Worm (Caenorhabditis elegans) whole organism, L4 larva: Measurements from ENCODE around the gene spp-20.

Experiments used
- F10B5.3 ChIP-seq: sonication (generic microtip); optimal IDR thresholded peaks from 2 replicates; lab custom pipeline; 2016; ENCODE audit warnings: mild to moderate bottlenecking, missing genetic modification characterization, missing compliant biosample characterization
- F44E2.7 ChIP-seq: fragments of 200-800 bp; sonication (Bioruptor generic); IDR thresholded peaks from 2 replicates; pipeline ENCODE4 v2.1.2; 2022; ENCODE audit warnings: missing genetic modification characterization, missing compliant biosample characterization
- Y48G9A.11 ChIP-seq: fragments of 200-800 bp; sonication (Bioruptor generic); IDR thresholded peaks from 2 replicates; pipeline ENCODE4 v1.3.6; 2022; ENCODE audit warnings: missing genetic modification reagents, missing genetic modification characterization, missing compliant biosample characterization
- Y5F2A.4 ChIP-seq: fragments of 200-800 bp; sonication (Bioruptor generic); optimal IDR thresholded peaks from 2 replicates; lab custom pipeline; 2018; ENCODE audit warnings: mild to moderate bottlenecking, missing genetic modification characterization, missing compliant biosample characterization
- Y75B8A.6 ChIP-seq: fragments of 200-800 bp; sonication (Bioruptor generic); IDR thresholded peaks from 2 replicates; pipeline ENCODE4 v1.3.6; 2022; ENCODE audit warnings: missing genetic modification reagents, missing genetic modification characterization, missing compliant biosample characterization
- ZK337.2 ChIP-seq: fragments of 200-800 bp; sonication (Bioruptor generic); IDR thresholded peaks from 2 replicates; pipeline ENCODE4 v1.3.6; 2022; ENCODE audit warnings: missing genetic modification reagents, missing genetic modification characterization, missing compliant biosample characterization
- aha-1 ChIP-seq: fragments of 150-350 bp; peaks from one replicate; lab custom pipeline; 2014; ENCODE audit warnings: missing biosample characterization, missing genetic modification characterization
- ceh-20 ChIP-seq: fragments of 200-800 bp; sonication (Bioruptor generic); IDR thresholded peaks from 2 replicates; pipeline ENCODE4 v1.3.6; 2022; ENCODE audit warnings: missing genetic modification reagents, missing genetic modification characterization, missing compliant biosample characterization
- ceh-62 ChIP-seq: sonication (generic microtip); optimal IDR thresholded peaks from 2 replicates; lab custom pipeline; 2017; ENCODE audit warnings: missing biosample characterization, missing genetic modification characterization
- cey-2 ChIP-seq: sonication (generic microtip); optimal IDR thresholded peaks from 3 replicates; lab custom pipeline; 2017; ENCODE audit warnings: missing genetic modification characterization, mild to moderate bottlenecking, missing compliant biosample characterization, antibody characterized with exemption, borderline replicate concordance; ENCODE audit not compliant: insufficient read depth
- ctbp-1 ChIP-seq: fragments of 200-800 bp; sonication (Bioruptor generic); IDR thresholded peaks from 2 replicates; pipeline ENCODE4 v1.3.6; 2022; ENCODE audit warnings: missing genetic modification reagents, missing genetic modification characterization, missing compliant biosample characterization
- daf-16 ChIP-seq, 3 experiments: sonication (generic microtip); optimal IDR thresholded peaks; 2 replicates each; lab custom pipeline; 2016 to 2017; ENCODE audit warnings: missing genetic modification characterization in 3 of 3, missing genetic modification reagents in 3 of 3, mild to moderate bottlenecking in 2 of 3, missing compliant biosample characterization in 2 of 3, missing biosample characterization in 1 of 3, moderate library complexity in 1 of 3
- daf-8 ChIP-seq: fragments of 200-800 bp; sonication (Bioruptor generic); IDR thresholded peaks from 2 replicates; pipeline ENCODE4 v1.3.6; 2022; ENCODE audit warnings: missing genetic modification characterization, missing compliant biosample characterization
- dmd-6 ChIP-seq: fragments of 200-800 bp; sonication (Bioruptor generic); IDR thresholded peaks from 2 replicates; pipeline ENCODE4 v1.3.6; 2022; ENCODE audit warnings: missing genetic modification reagents, missing genetic modification characterization, missing compliant biosample characterization
- dve-1 ChIP-seq: sonication (generic microtip); optimal IDR thresholded peaks from 2 replicates; lab custom pipeline; 2017; ENCODE audit warnings: antibody characterized with exemption, mild to moderate bottlenecking, missing genetic modification characterization, missing compliant biosample characterization; ENCODE audit not compliant: insufficient read depth
- egl-27 ChIP-seq: sonication (generic microtip); optimal IDR thresholded peaks from 3 replicates; lab custom pipeline; 2017; ENCODE audit warnings: missing biosample characterization, missing genetic modification reagents, missing genetic modification characterization
- egl-43 ChIP-seq: fragments of 200-800 bp; sonication (Bioruptor generic); IDR thresholded peaks from 2 replicates; pipeline ENCODE4 v1.3.6; 2022; ENCODE audit warnings: missing genetic modification reagents, missing genetic modification characterization, missing compliant biosample characterization
- fkh-10 ChIP-seq: fragments of 150-350 bp; optimal IDR thresholded peaks from 2 replicates; lab custom pipeline; 2014; ENCODE audit warnings: missing biosample characterization, missing genetic modification reagents, missing genetic modification characterization
- gei-8 ChIP-seq: fragments of 200-800 bp; sonication (Bioruptor generic); optimal IDR thresholded peaks from 2 replicates; lab custom pipeline; 2018; ENCODE audit warnings: mild to moderate bottlenecking, missing genetic modification characterization, missing compliant biosample characterization
- hif-1 ChIP-seq, 2 experiments: sonication (generic microtip); optimal IDR thresholded peaks; 2 replicates each; lab custom pipeline; 2016 to 2017; ENCODE audit warnings: missing compliant biosample characterization in 2 of 2, missing genetic modification characterization in 2 of 2, missing genetic modification reagents in 2 of 2, missing genotype in 2 of 2, mild to moderate bottlenecking in 1 of 2
- hlh-11 ChIP-seq: fragments of 200-800 bp; sonication (Bioruptor generic); optimal IDR thresholded peaks from 2 replicates; lab custom pipeline; 2018; ENCODE audit warnings: mild to moderate bottlenecking, missing genetic modification characterization, missing compliant biosample characterization
- hlh-30 ChIP-seq: sonication (generic microtip); optimal IDR thresholded peaks from 2 replicates; lab custom pipeline; 2017; ENCODE audit warnings: antibody characterized with exemption, mild to moderate bottlenecking, missing genetic modification characterization, missing compliant biosample characterization; ENCODE audit not compliant: insufficient read depth
- hmg-1.1 ChIP-seq: fragments of 200-800 bp; sonication (Bioruptor generic); IDR thresholded peaks from 2 replicates; pipeline ENCODE4 v1.3.6; 2022; ENCODE audit warnings: missing genetic modification reagents, missing genetic modification characterization, missing compliant biosample characterization
- jun-1 ChIP-seq: fragments of 150-350 bp; optimal IDR thresholded peaks from 2 replicates; lab custom pipeline; 2014; ENCODE audit warnings: missing biosample characterization, missing genetic modification reagents, missing genetic modification characterization
- lin-29 ChIP-seq: fragments of 200-800 bp; sonication (Bioruptor generic); IDR thresholded peaks from 2 replicates; pipeline ENCODE4 v1.3.6; 2022; ENCODE audit warnings: missing genetic modification reagents, missing genetic modification characterization, missing compliant biosample characterization
- lin-38 ChIP-seq: fragments of 200-800 bp; sonication (Bioruptor generic); IDR thresholded peaks from 2 replicates; pipeline ENCODE4 v1.3.6; 2022; ENCODE audit warnings: missing genetic modification reagents, missing genetic modification characterization, missing compliant biosample characterization
- madf-5 ChIP-seq, 2 experiments: fragments of 200-800 bp; sonication (Bioruptor generic); IDR thresholded peaks; 2 replicates each; pipeline ENCODE4 v1.3.6; 2022; ENCODE audit warnings: missing compliant biosample characterization in 2 of 2, missing genetic modification characterization in 2 of 2
- madf-9 ChIP-seq: fragments of 200-800 bp; sonication (Bioruptor generic); conservative IDR thresholded peaks from 2 replicates; pipeline ENCODE4 v1.3.6; 2022; ENCODE audit warnings: missing genetic modification reagents, missing genetic modification characterization, missing compliant biosample characterization
- mdt-29 ChIP-seq: fragments of 200-800 bp; sonication (Bioruptor generic); IDR thresholded peaks from 2 replicates; pipeline ENCODE4 v1.3.6; 2022; ENCODE audit warnings: missing genetic modification reagents, missing genetic modification characterization, missing compliant biosample characterization
- nhr-11 ChIP-seq: fragments of 150-350 bp; optimal IDR thresholded peaks from 2 replicates; lab custom pipeline; 2014; ENCODE audit warnings: missing biosample characterization, missing genetic modification characterization
- nhr-25 ChIP-seq: sonication (generic microtip); optimal IDR thresholded peaks from 2 replicates; lab custom pipeline; 2017; ENCODE audit warnings: missing genetic modification characterization, mild to moderate bottlenecking, missing compliant biosample characterization, antibody characterized with exemption, moderate library complexity, borderline replicate concordance; ENCODE audit not compliant: insufficient read depth
- nhr-28 ChIP-seq: fragments of 150-350 bp; optimal IDR thresholded peaks from 2 replicates; lab custom pipeline; 2014; ENCODE audit warnings: missing biosample characterization, missing genetic modification characterization
- nhr-48 ChIP-seq: sonication (generic microtip); optimal IDR thresholded peaks from 2 replicates; lab custom pipeline; 2016; ENCODE audit warnings: mild to moderate bottlenecking, missing genetic modification characterization, missing compliant biosample characterization
- nhr-6 ChIP-seq: fragments of 150-350 bp; optimal IDR thresholded peaks from 2 replicates; lab custom pipeline; 2014; ENCODE audit warnings: missing biosample characterization, missing genetic modification characterization
- nhr-77 ChIP-seq: fragments of 150-350 bp; optimal IDR thresholded peaks from 2 replicates; lab custom pipeline; 2014; ENCODE audit warnings: missing biosample characterization, missing genetic modification characterization
- pqm-1 ChIP-seq: sonication (generic microtip); optimal IDR thresholded peaks from 2 replicates; lab custom pipeline; 2017; ENCODE audit warnings: missing biosample characterization, missing genetic modification characterization
- rbr-2 ChIP-seq: sonication (generic microtip); optimal IDR thresholded peaks from 2 replicates; lab custom pipeline; 2016; ENCODE audit warnings: missing genotype, missing genetic modification characterization, missing compliant biosample characterization
- skn-1 ChIP-seq: fragments of 150-350 bp; optimal IDR thresholded peaks from 2 replicates; lab custom pipeline; 2014; ENCODE audit warnings: missing biosample characterization, missing genetic modification characterization
- snpc-1.2 ChIP-seq: fragments of 200-800 bp; sonication (Bioruptor generic); IDR thresholded peaks from 2 replicates; pipeline ENCODE4 v1.3.6; 2022; ENCODE audit warnings: missing genetic modification reagents, missing genetic modification characterization, missing compliant biosample characterization
- snpc-4 ChIP-seq: fragments of 150-350 bp; optimal IDR thresholded peaks from 2 replicates; lab custom pipeline; 2014; ENCODE audit warnings: missing biosample characterization, missing genetic modification characterization
- spr-3 ChIP-seq: fragments of 200-800 bp; sonication (Bioruptor generic); optimal IDR thresholded peaks from 2 replicates; lab custom pipeline; 2018; ENCODE audit warnings: mild to moderate bottlenecking, missing genetic modification characterization, missing compliant biosample characterization
- unc-39 ChIP-seq: sonication (generic microtip); optimal IDR thresholded peaks from 2 replicates; lab custom pipeline; 2017; ENCODE audit warnings: missing biosample characterization, missing genetic modification characterization
- unc-62 ChIP-seq, 3 experiments: fragments of 150-350 bp in 1 of 3; sonication (generic microtip); optimal IDR thresholded peaks in 2 of 3; peaks in 1 of 3; 1 replicate in 1 of 3; 2 replicates in 2 of 3; lab custom pipeline; 2014 to 2017; ENCODE audit warnings: missing biosample characterization in 3 of 3, missing genetic modification characterization in 3 of 3, missing genetic modification reagents in 3 of 3, missing genotype in 1 of 3
- vab-7 ChIP-seq: fragments of 200-800 bp; sonication (Bioruptor generic); IDR thresholded peaks from 2 replicates; pipeline ENCODE4 v1.3.6; 2022; ENCODE audit warnings: missing genetic modification reagents, missing genetic modification characterization, missing compliant biosample characterization
- zfp-3 ChIP-seq: fragments of 200-800 bp; sonication (Bioruptor generic); conservative IDR thresholded peaks from 2 replicates; pipeline ENCODE4 v1.3.6; 2022; ENCODE audit warnings: missing genetic modification reagents, missing genetic modification characterization, missing compliant biosample characterization
- ztf-7 ChIP-seq: fragments of 150-350 bp; optimal IDR thresholded peaks from 2 replicates; lab custom pipeline; 2014; ENCODE audit warnings: missing biosample characterization, missing genetic modification characterization

spp-20 gene

ce11 chrV:6518225-6518396 lies 39.9 kb downstream of the spp-20 start, which contains the start of gene F46E10.3:
TSS of gene F46E10.3 (plus strand) at chrV:6518297.
- no peak for TF ChIP-seq nhr-48 (tag; lab: Kevin White, UChicago)
- TF ChIP-seq nhr-28 (tag; lab: Kevin White, UChicago): no peak
- TF ChIP-seq nhr-77 (tag; lab: Kevin White, UChicago): no peak
- no peak for TF ChIP-seq nhr-6
- TF ChIP-seq lin-38: no peak
- no peak for TF ChIP-seq daf-8 (GFP tag; lab: Robert Waterston, UW)
- TF ChIP-seq ctbp-1 (GFP tag; lab: Robert Waterston, UW): no peak
- no peak for TF ChIP-seq unc-39 (tag; lab: Kevin White, UChicago)
- TF ChIP-seq egl-27 (tag; lab: Kevin White, UChicago): no peak

- TF ChIP-seq Y5F2A.4 (GFP tag; lab: Kevin White, UChicago) (no peak), nhr-77 (tag; lab: Kevin White, UChicago) (no peak), nhr-25 (tag; lab: Kevin White, UChicago) (peak; percentile 90), lin-38 (no peak), dve-1 (peak; percentile 81), F44E2.7 (GFP tag; lab: Robert Waterston, UW) (no peak), ctbp-1 (GFP tag; lab: Robert Waterston, UW) (0 out of 2 replicates have a peak, but pooled peaks have one; percentile 21), zfp-3 (no peak), hmg-1.1 (no peak), daf-16 (GFP tag; optimal IDR thresholded peaks at IDR 0.05; lab: Kevin White, UChicago) (no peak), daf-16 (tag; optimal IDR thresholded peaks at IDR 0.05; lab: Kevin White, UChicago) (peak; percentile 10), hif-1 (tag; optimal IDR thresholded peaks at IDR 0.05; lab: Kevin White, UChicago) (peak; percentile 85 to 99), ceh-62 (tag; lab: Kevin White, UChicago) (no peak), skn-1 (tag; lab: Kevin White, UChicago) (no peak), fkh-10 (no peak), Y48G9A.11 (no peak), snpc-1.2 (GFP tag; lab: Robert Waterston, UW) (no peak), hlh-30 (tag; lab: Kevin White, UChicago) (peak; percentile 93), vab-7 (GFP tag; lab: Robert Waterston, UW) (no peak), Y75B8A.6 (GFP tag; lab: Robert Waterston, UW) (no peak), spr-3 (GFP tag; lab: Kevin White, UChicago) (no peak), ceh-20 (GFP tag; lab: Robert Waterston, UW) (peak; percentile 56; the same call in 1 of the 2 replicates), pqm-1 (no peak), nhr-11 (tag; lab: Kevin White, UChicago) (no peak), egl-43 (no peak), F10B5.3 (tag; lab: Kevin White, UChicago) (no peak), jun-1 (tag; lab: Kevin White, UChicago) (no peak), aha-1 (tag; lab: Kevin White, UChicago) (peak; percentile 99), madf-5 (GFP tag; IDR thresholded peaks at IDR 0.05; lab: Robert Waterston, UW) (no peak), ztf-7 (no peak), mdt-29 (GFP tag; lab: Robert Waterston, UW) (no peak), madf-9 (GFP tag; lab: Robert Waterston, UW) (no peak), nhr-6 (peak; percentile 64), dmd-6 (GFP tag; lab: Robert Waterston, UW) (peak; percentile 40), gei-8 (GFP tag; lab: Kevin White, UChicago) (no peak), cey-2 (tag; lab: Kevin White, UChicago) (peak; percentile 47), hlh-11 (peak; percentile 56), snpc-4 (no peak), ZK337.2 (no peak), rbr-2 (tag; lab: Kevin White, UChicago) (no peak), lin-29 (GFP tag; lab: Robert Waterston, UW) (no peak), daf-8 (GFP tag; lab: Robert Waterston, UW) (no peak), unc-62 (GFP tag; optimal IDR thresholded peaks at IDR 0.05 in 1 of 2; lab: Kevin White, UChicago) (peak in 1 of 2 experiments; percentile 98), unc-62 (tag; optimal IDR thresholded peaks at IDR 0.05; lab: Kevin White, UChicago) (no peak)
Measured at ce11 chrV:6517305-6518224, 40.4 kb downstream of the spp-20 start.
